Worm (Caenorhabditis elegans) whole organism, midembryonic: ENCODE data around the gene B0244.4.

Experiments
- cog-1 ChIP-seq: sonication (generic microtip); optimal IDR thresholded peaks from 2 replicates; lab custom pipeline; 2016; ENCODE audit warnings: missing genetic modification characterization, missing compliant biosample characterization
- ztf-29 ChIP-seq: fragments of 200-800 bp; sonication (Bioruptor generic); IDR thresholded peaks from 2 replicates; pipeline ENCODE4 v1.3.6; 2022; ENCODE audit warnings: missing genetic modification reagents, missing genetic modification characterization, missing compliant biosample characterization

DNA sequence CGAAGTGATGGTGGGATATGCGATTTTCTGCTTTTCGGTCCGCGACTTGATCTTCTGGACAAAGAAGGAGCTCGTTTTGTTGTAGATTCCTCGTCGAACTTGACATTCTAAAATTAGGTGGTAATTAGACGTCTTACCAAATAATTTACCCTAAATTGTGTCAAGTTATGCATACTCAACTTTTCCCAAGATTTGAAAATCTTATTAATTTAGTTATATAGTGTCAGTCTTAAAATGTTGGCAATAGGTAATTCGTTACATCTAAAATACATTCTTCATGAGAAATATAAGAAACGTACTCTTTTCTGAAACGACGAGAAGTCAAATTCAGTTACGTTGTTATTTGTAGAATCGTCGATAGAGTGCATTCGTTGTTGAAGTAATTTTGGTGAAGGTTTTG is 39.7 kb upstream of the B0244.4 start:
- TF ChIP-seq ztf-29 (GFP tag; lab: Robert Waterston, UW) (no peak), cog-1 (tag; lab: Kevin White, UChicago) (no peak)
